Worm (Caenorhabditis elegans) whole organism, L4/young adult: ENCODE data around the gene srg-7.

Experiments
- W03F9.2 ChIP-seq: fragments of 150-350 bp; optimal IDR thresholded peaks from 2 replicates; lab custom pipeline; 2014; ENCODE audit warnings: missing biosample characterization, missing genetic modification characterization
- dao-5 ChIP-seq: sonication (generic microtip); optimal IDR thresholded peaks from 2 replicates; lab custom pipeline; 2016; ENCODE audit warnings: missing genotype, missing genetic modification characterization, moderate library complexity, missing compliant biosample characterization
- him-1 ChIP-seq: sonication (generic microtip); optimal IDR thresholded peaks from 2 replicates; lab custom pipeline; 2016; ENCODE audit warnings: missing genotype, missing genetic modification reagents, missing genetic modification characterization, missing compliant biosample characterization

DNA sequence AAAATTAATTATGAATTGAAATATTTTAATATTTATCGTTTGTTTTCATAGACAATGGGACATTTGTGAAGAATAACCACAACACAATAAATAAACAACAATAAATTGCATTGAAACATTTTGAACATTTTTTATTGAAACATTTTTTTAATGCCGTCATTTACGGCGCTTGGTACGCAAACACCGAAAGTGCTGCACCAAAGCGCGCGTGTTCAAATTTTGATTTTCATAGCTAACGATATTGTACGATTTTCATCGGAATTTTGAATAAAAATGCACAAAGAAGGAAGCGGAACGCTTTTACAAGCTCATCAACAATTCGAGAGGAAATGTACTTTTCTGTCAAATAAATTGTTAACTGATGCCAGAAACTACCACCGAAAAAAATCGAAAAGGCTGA lies 35.8 kb upstream of the srg-7 start:
- TF ChIP-seq him-1, result no peak
- no peak for TF ChIP-seq W03F9.2 (tag; lab: Kevin White, UChicago)
- no peak for TF ChIP-seq dao-5
